Fruit fly (Drosophila melanogaster): ENCODE measurements around the gene Cpr65Ec.

DNA sequence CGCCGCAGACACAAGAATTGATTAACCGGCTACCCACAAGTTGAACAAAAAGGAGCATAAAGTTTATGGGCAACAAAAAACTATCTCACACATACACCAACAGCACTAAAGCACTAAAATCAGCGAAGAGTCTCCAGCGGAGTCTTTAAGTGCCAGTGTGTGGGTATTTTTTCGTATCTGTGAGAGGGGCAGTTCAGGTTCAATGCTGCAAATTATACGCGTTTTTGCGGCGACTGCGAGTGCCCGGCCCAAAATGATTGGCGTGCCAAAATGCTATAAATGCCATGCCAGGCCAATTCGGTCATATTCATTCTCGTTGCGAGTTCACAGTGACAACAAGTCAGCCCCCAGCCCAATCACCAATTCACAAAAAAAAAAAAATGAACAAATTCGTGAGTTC lies at the start of gene Cpr65Ec:
- no peak for TF ChIP-seq Hr39 (optimal IDR thresholded peaks at IDR 0.05)
- TF ChIP-seq CG10147 (GFP tag; optimal IDR thresholded peaks at IDR 0.05), result no peak
- no peak for TF ChIP-seq CG2712 (tag; optimal IDR thresholded peaks at IDR 0.05)
- no peak for TF ChIP-seq bcd (GFP tag; optimal IDR thresholded peaks at IDR 0.05)
- TF ChIP-seq Chrac-16 (GFP tag; optimal IDR thresholded peaks at IDR 0.05), result no peak
- no peak for TF ChIP-seq jumu (GFP tag; optimal IDR thresholded peaks at IDR 0.05)
- TF ChIP-seq CG13424 (tag; optimal IDR thresholded peaks at IDR 0.05), result no peak
- TF ChIP-seq tna (GFP tag; IDR thresholded peaks at IDR 0.05; ENCODE audit: partially characterized antibody), result no peak

All from whole organism, embryonic.